Worm (Caenorhabditis elegans) whole organism, midembryonic: ENCODE measurements around the gene orc-2.

Source experiments
- cog-1 ChIP-seq: sonication (generic microtip); optimal IDR thresholded peaks from 2 replicates; lab custom pipeline; 2016; ENCODE audit warnings: missing genetic modification characterization, missing compliant biosample characterization
- flt-1 ChIP-seq: fragments of 200-800 bp; sonication (Bioruptor generic); IDR thresholded peaks from 2 replicates; pipeline ENCODE4 v1.3.6; 2022; ENCODE audit warnings: missing genetic modification characterization, missing compliant biosample characterization
- med-1 ChIP-seq: sonication (generic microtip); optimal IDR thresholded peaks from 2 replicates; lab custom pipeline; 2017; ENCODE audit warnings: missing genetic modification characterization, mild to moderate bottlenecking, missing compliant biosample characterization, antibody characterized with exemption, missing genetic modification reagents; ENCODE audit not compliant: insufficient read depth
- ref-1 ChIP-seq: fragments of 200-800 bp; sonication (Bioruptor generic); conservative IDR thresholded peaks from 2 replicates; pipeline ENCODE4 v1.3.6; 2022; ENCODE audit warnings: missing genetic modification reagents, missing genetic modification characterization, missing compliant biosample characterization
- tab-1 ChIP-seq: fragments of 200-800 bp; sonication (Bioruptor generic); IDR thresholded peaks from 2 replicates; pipeline ENCODE4 v1.3.6; 2022; ENCODE audit warnings: missing genetic modification characterization, missing compliant biosample characterization
- ztf-29 ChIP-seq: fragments of 200-800 bp; sonication (Bioruptor generic); IDR thresholded peaks from 2 replicates; pipeline ENCODE4 v1.3.6; 2022; ENCODE audit warnings: missing genetic modification reagents, missing genetic modification characterization, missing compliant biosample characterization

DNA sequence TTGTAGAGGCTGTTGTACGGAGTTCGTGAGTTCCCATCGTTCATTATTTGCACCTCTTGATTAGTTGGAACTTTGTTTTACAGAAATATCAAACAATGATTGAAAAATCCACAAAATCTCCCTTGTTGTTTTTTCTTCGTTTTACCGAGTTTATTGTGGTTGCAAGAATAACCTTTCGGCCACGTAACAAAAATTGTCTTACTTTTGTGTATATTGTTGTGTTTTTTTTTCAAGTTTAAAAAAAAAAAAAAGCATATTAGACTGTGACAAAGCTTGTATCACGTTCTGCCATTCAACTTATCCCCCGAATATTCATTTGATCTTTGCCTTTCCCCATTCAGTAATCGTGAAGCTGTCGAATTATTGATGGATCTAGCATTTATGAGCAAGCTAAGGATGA lies 43.4 kb downstream of the orc-2 start, which contains the start of gene F44F4.10:
- TF ChIP-seq flt-1 (no peak), cog-1 (tag; lab: Kevin White, UChicago) (no peak), med-1 (no peak), ref-1 (no peak), tab-1 (GFP tag; lab: Robert Waterston, UW) (no peak), ztf-29 (GFP tag; lab: Robert Waterston, UW) (no peak)
